Fruit fly (Drosophila melanogaster) whole organism, embryonic: Measurements from ENCODE around the gene APC4.
A peak's percentile ranks its signal among the peaks of the same experiment; 100 is the strongest.

Experiments
- Adf1 ChIP-seq: fragments of 200-800 bp; sonication (Bioruptor generic); IDR thresholded peaks from 2 replicates; pipeline ENCODE4 v1.3.6; 2022; ENCODE audit warnings: missing biosample characterization, missing genetic modification characterization
- Antp ChIP-seq: fragments of 200-800 bp; sonication (Bioruptor generic); optimal IDR thresholded peaks from 3 replicates; lab custom pipeline; 2016; ENCODE audit warnings: missing biosample characterization, missing genetic modification characterization
- CG10543 ChIP-seq: fragments of 200-800 bp; sonication (Bioruptor generic); optimal IDR thresholded peaks from 3 replicates; lab custom pipeline; 2017; ENCODE audit warnings: missing biosample characterization, mild to moderate bottlenecking, missing genetic modification characterization, moderate library complexity
- CG11560 ChIP-seq: fragments of 200-800 bp; sonication (Bioruptor generic); IDR thresholded peaks from 3 replicates; pipeline ENCODE4 v1.3.6; 2022; ENCODE audit warnings: missing biosample characterization, missing genetic modification characterization
- CG1233 ChIP-seq: fragments of 200-800 bp; sonication (Bioruptor generic); optimal IDR thresholded peaks from 4 replicates; lab custom pipeline; 2018; ENCODE audit warnings: missing biosample characterization, mild to moderate bottlenecking, missing genetic modification characterization
- CG12391 ChIP-seq: fragments of 200-800 bp; sonication (Bioruptor generic); optimal IDR thresholded peaks from 3 replicates; lab custom pipeline; 2018; ENCODE audit warnings: missing biosample characterization, mild to moderate bottlenecking, missing genetic modification characterization, moderate library complexity
- CG12942 ChIP-seq: fragments of 200-800 bp; sonication (Bioruptor generic); optimal IDR thresholded peaks from 3 replicates; lab custom pipeline; 2016; ENCODE audit warnings: missing biosample characterization, missing genetic modification characterization
- CG13624 ChIP-seq: fragments of 200-800 bp; sonication (Bioruptor generic); optimal IDR thresholded peaks from 2 replicates; lab custom pipeline; 2016; ENCODE audit warnings: missing biosample characterization, missing genetic modification characterization
- CG14965 ChIP-seq: fragments of 200-800 bp; sonication (Bioruptor generic); optimal IDR thresholded peaks from 2 replicates; lab custom pipeline; 2016; ENCODE audit warnings: missing biosample characterization, missing genetic modification characterization, borderline replicate concordance
- CG1647 ChIP-seq: fragments of 200-800 bp; sonication (Bioruptor generic); optimal IDR thresholded peaks from 3 replicates; lab custom pipeline; 2016; ENCODE audit warnings: missing biosample characterization, missing genetic modification characterization
- CG17361 ChIP-seq: fragments of 200-800 bp; sonication (Bioruptor generic); IDR thresholded peaks from 3 replicates; pipeline ENCODE4 v1.3.6; 2022; ENCODE audit warnings: missing biosample characterization, missing genetic modification characterization
- CG2120 ChIP-seq: fragments of 200-800 bp; sonication (Bioruptor generic); optimal IDR thresholded peaks from 3 replicates; lab custom pipeline; 2016; ENCODE audit warnings: missing biosample characterization, missing genetic modification characterization
- CG2129 ChIP-seq: fragments of 200-800 bp; sonication (Bioruptor generic); IDR thresholded peaks from 2 replicates; pipeline ENCODE4 v1.3.6; 2022; ENCODE audit warnings: missing biosample characterization, missing genetic modification characterization; ENCODE audit not compliant: partially characterized antibody
- CG2875 ChIP-seq: fragments of 200-800 bp; sonication (Bioruptor generic); optimal IDR thresholded peaks from 2 replicates; lab custom pipeline; 2017; ENCODE audit warnings: missing biosample characterization, mild to moderate bottlenecking, missing genetic modification characterization, missing genetic modification reagents
- CG31224 ChIP-seq: fragments of 200-800 bp; sonication (Bioruptor generic); IDR thresholded peaks from 2 replicates; pipeline ENCODE4 v1.3.6; 2022; ENCODE audit warnings: missing biosample characterization, missing genetic modification characterization
- CG31388 ChIP-seq: fragments of 200-800 bp; sonication (Bioruptor generic); optimal IDR thresholded peaks from 2 replicates; lab custom pipeline; 2016; ENCODE audit warnings: missing biosample characterization, missing genetic modification characterization
- CG31441 ChIP-seq: fragments of 200-800 bp; sonication (Bioruptor generic); IDR thresholded peaks from 2 replicates; pipeline ENCODE4 v1.3.6; 2022; ENCODE audit warnings: missing biosample characterization, missing genetic modification characterization
- CG42726 ChIP-seq: fragments of 200-800 bp; sonication (Bioruptor generic); IDR thresholded peaks from 2 replicates; pipeline ENCODE4 v1.3.6; 2022; ENCODE audit warnings: missing biosample characterization, missing genetic modification characterization; ENCODE audit not compliant: partially characterized antibody
- CG4424 ChIP-seq: fragments of 200-800 bp; sonication (Bioruptor generic); optimal IDR thresholded peaks from 3 replicates; lab custom pipeline; 2016; ENCODE audit warnings: missing biosample characterization, missing genetic modification characterization
- CG6254 ChIP-seq: fragments of 200-800 bp; sonication (Bioruptor generic); optimal IDR thresholded peaks from 3 replicates; lab custom pipeline; 2017; ENCODE audit warnings: mild to moderate bottlenecking, missing biosample characterization, missing genetic modification reagents, missing genetic modification characterization
- CG7786 ChIP-seq: fragments of 200-800 bp; sonication (Bioruptor generic); optimal IDR thresholded peaks from 2 replicates; lab custom pipeline; 2016; ENCODE audit warnings: missing biosample characterization, missing genetic modification characterization
- Dip2 ChIP-seq: fragments of 200-800 bp; sonication (Bioruptor generic); IDR thresholded peaks from 2 replicates; pipeline ENCODE4 v1.3.6; 2022; ENCODE audit warnings: missing biosample characterization, missing genetic modification characterization
- Dip3 ChIP-seq: fragments of 200-800 bp; sonication (Bioruptor generic); optimal IDR thresholded peaks from 3 replicates; lab custom pipeline; 2016; ENCODE audit warnings: missing biosample characterization, missing genetic modification characterization
- Elba2 ChIP-seq: fragments of 200-800 bp; sonication (Bioruptor generic); optimal IDR thresholded peaks from 3 replicates; lab custom pipeline; 2016; ENCODE audit warnings: missing biosample characterization, missing genetic modification characterization
- Ets97D ChIP-seq: fragments of 200-800 bp; sonication (Bioruptor generic); optimal IDR thresholded peaks from 3 replicates; lab custom pipeline; 2016; ENCODE audit warnings: missing biosample characterization, missing genetic modification characterization
- Mad ChIP-seq: fragments of 200-800 bp; sonication (Bioruptor generic); optimal IDR thresholded peaks from 2 replicates; lab custom pipeline; 2016; ENCODE audit warnings: missing biosample characterization, missing genetic modification characterization
- Med ChIP-seq: fragments of 200-800 bp; sonication (Bioruptor generic); peaks from one replicate; lab custom pipeline; 2016; ENCODE audit warnings: missing biosample characterization, missing genetic modification characterization, mild to moderate bottlenecking, inconsistent platforms, moderate library complexity
- Neu2 ChIP-seq: fragments of 200-800 bp; sonication (Bioruptor generic); optimal IDR thresholded peaks from 3 replicates; lab custom pipeline; 2016; ENCODE audit warnings: missing biosample characterization, missing genetic modification characterization, borderline replicate concordance
- Oli ChIP-seq: fragments of 200-800 bp; sonication (Bioruptor generic); optimal IDR thresholded peaks from 2 replicates; lab custom pipeline; 2018; ENCODE audit warnings: missing biosample characterization, mild to moderate bottlenecking, missing genetic modification characterization, moderate library complexity
- Scr ChIP-seq: fragments of 200-800 bp; sonication (Bioruptor generic); IDR thresholded peaks from 2 replicates; pipeline ENCODE4 v1.3.6; 2022; ENCODE audit warnings: missing biosample characterization, missing genetic modification characterization; ENCODE audit not compliant: partially characterized antibody
- Sox102F ChIP-seq: fragments of 200-800 bp; sonication (Bioruptor generic); optimal IDR thresholded peaks from 2 replicates; lab custom pipeline; 2018; ENCODE audit warnings: missing biosample characterization, mild to moderate bottlenecking, missing genetic modification characterization, moderate library complexity
- Ssrp ChIP-seq: fragments of 200-800 bp; sonication (Bioruptor generic); optimal IDR thresholded peaks from 2 replicates; lab custom pipeline; 2018; ENCODE audit warnings: missing biosample characterization, mild to moderate bottlenecking, missing genetic modification characterization, moderate library complexity
- Usf ChIP-seq: fragments of 200-800 bp; sonication (Bioruptor generic); optimal IDR thresholded peaks from 2 replicates; lab custom pipeline; 2017; ENCODE audit warnings: missing genotype, missing biosample characterization, missing genetic modification characterization
- caup ChIP-seq: fragments of 200-800 bp; sonication (Bioruptor generic); optimal IDR thresholded peaks from 3 replicates; lab custom pipeline; 2017; ENCODE audit warnings: missing biosample characterization, mild to moderate bottlenecking, missing genetic modification characterization, moderate library complexity; ENCODE audit not compliant: severe bottlenecking
- cg ChIP-seq: fragments of 200-800 bp; sonication (Bioruptor generic); optimal IDR thresholded peaks from 3 replicates; lab custom pipeline; 2019; ENCODE audit warnings: missing biosample characterization, mild to moderate bottlenecking, missing genetic modification characterization, moderate library complexity
- chm ChIP-seq: fragments of 200-800 bp; sonication (Bioruptor generic); IDR thresholded peaks from 2 replicates; pipeline ENCODE4 v1.3.6; 2022; ENCODE audit warnings: missing biosample characterization, missing genetic modification characterization
- crol ChIP-seq: fragments of 200-800 bp; sonication (Bioruptor generic); IDR thresholded peaks from 2 replicates; pipeline ENCODE4 v1.3.6; 2022; ENCODE audit warnings: missing biosample characterization, missing genetic modification characterization
- dimm ChIP-seq: fragments of 200-800 bp; sonication (Bioruptor generic); IDR thresholded peaks from 2 replicates; pipeline ENCODE4 v1.3.6; 2022; ENCODE audit warnings: missing biosample characterization, missing genetic modification characterization
- dm ChIP-seq: fragments of 200-800 bp; sonication (Bioruptor generic); optimal IDR thresholded peaks from 3 replicates; lab custom pipeline; 2016; ENCODE audit warnings: missing biosample characterization, missing genetic modification characterization
- exex ChIP-seq: fragments of 200-800 bp; sonication (Bioruptor generic); optimal IDR thresholded peaks from 4 replicates; lab custom pipeline; 2018; ENCODE audit warnings: missing biosample characterization, mild to moderate bottlenecking, missing genetic modification characterization, moderate library complexity
- gcm2 ChIP-seq: fragments of 200-800 bp; sonication (Bioruptor generic); optimal IDR thresholded peaks from 2 replicates; lab custom pipeline; 2016; ENCODE audit warnings: missing biosample characterization, missing genetic modification characterization
- grn ChIP-seq: fragments of 200-800 bp; sonication (Bioruptor generic); optimal IDR thresholded peaks from 3 replicates; lab custom pipeline; 2017; ENCODE audit warnings: missing biosample characterization, missing genetic modification characterization
- her ChIP-seq: fragments of 200-800 bp; sonication (Bioruptor generic); optimal IDR thresholded peaks from 2 replicates; lab custom pipeline; 2016; ENCODE audit warnings: missing biosample characterization, missing genetic modification characterization
- org-1 ChIP-seq: fragments of 200-800 bp; sonication (Bioruptor generic); optimal IDR thresholded peaks from 2 replicates; lab custom pipeline; 2017; ENCODE audit warnings: missing biosample characterization, missing genetic modification characterization
- pan ChIP-seq, 4 experiments: fragments of >200 bp in 3 of 4; fragments of 200-800 bp in 1 of 4; sonication (Bioruptor generic) in 1 of 4; optimal IDR thresholded peaks in 3 of 4; IDR thresholded peaks in 1 of 4; 2 replicates each; pipeline versions ENCODE4 v1.3.6 to Lab custom; 2017 to 2022; ENCODE audit warnings: missing biosample characterization in 2 of 4, missing genetic modification characterization in 2 of 4, mixed read lengths in 1 of 4
- pho ChIP-seq: fragments of 200-800 bp; sonication (Bioruptor generic); optimal IDR thresholded peaks from 2 replicates; lab custom pipeline; 2016; ENCODE audit warnings: missing biosample characterization, missing genetic modification characterization
- phol ChIP-seq: fragments of 200-800 bp; sonication (Bioruptor generic); optimal IDR thresholded peaks from 3 replicates; lab custom pipeline; 2018; ENCODE audit warnings: missing biosample characterization, mild to moderate bottlenecking, missing genetic modification characterization, moderate library complexity
- pum ChIP-seq: fragments of 200-800 bp; sonication (Bioruptor generic); optimal IDR thresholded peaks from 2 replicates; lab custom pipeline; 2016; ENCODE audit warnings: missing biosample characterization, missing genetic modification characterization
- slp2 ChIP-seq: fragments of 200-800 bp; sonication (Bioruptor generic); optimal IDR thresholded peaks from 2 replicates; lab custom pipeline; 2016; ENCODE audit warnings: missing biosample characterization, missing genetic modification characterization
- twi ChIP-seq: fragments of 200-800 bp; optimal IDR thresholded peaks from 2 replicates; lab custom pipeline; 2019; ENCODE audit warnings: missing biosample characterization, mild to moderate bottlenecking, missing genetic modification characterization, moderate library complexity

Gene APC4

DNA sequence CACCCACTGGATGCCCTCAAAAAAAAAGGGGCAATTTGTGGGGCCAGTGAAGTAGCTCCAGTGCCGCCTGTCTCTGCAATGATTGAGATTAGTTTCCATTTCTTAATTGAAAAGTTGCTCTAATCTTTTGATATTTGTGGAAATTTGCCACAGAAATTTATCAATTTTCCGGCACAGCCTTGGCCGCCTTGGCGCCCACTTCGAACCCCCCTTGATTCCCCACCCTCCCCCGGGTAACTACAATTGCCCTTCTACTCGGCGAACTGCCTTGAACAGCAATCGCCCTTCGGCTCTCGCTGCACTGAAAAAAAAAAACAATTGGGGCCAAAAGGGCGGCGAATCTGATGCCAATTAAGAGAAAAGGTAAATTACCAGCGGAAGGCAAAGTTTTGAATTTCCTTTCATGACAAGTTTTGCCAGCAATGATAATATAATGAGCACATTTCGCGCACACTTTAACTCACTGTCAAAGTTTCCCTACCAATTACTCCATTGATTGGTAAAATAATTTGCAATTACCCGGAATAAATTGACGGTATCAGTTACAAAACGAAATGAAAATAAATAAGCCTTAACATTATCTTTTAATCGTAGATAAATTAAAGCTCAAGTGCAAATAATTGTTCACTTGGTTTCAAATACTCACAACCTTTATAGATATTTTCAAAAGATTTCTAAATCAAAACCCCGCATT lies 37.1 kb downstream of the APC4 start (continued):
- no peak for TF ChIP-seq Mad (GFP tag; lab: Kevin White, UChicago)
- peak; percentile 26 for TF ChIP-seq org-1 (GFP tag; lab: Kevin White, UChicago)
- TF ChIP-seq slp2 (GFP tag; lab: Kevin White, UChicago), result peak; percentile 30
- peak; percentile 63 for TF ChIP-seq Med
- no peak for TF ChIP-seq Antp (GFP tag; lab: Kevin White, UChicago)
- TF ChIP-seq CG12391 (tag; lab: Kevin White, UChicago), result peak; percentile 28
- no peak for TF ChIP-seq pho (GFP tag; lab: Kevin White, UChicago)
- no peak for TF ChIP-seq CG11560 (tag; lab: Robert Waterston, UW)
- TF ChIP-seq cg (GFP tag; lab: Kevin White, UChicago), result no peak
- TF ChIP-seq her (GFP tag; lab: Kevin White, UChicago), result no peak
- no peak for TF ChIP-seq Dip2 (GFP tag; lab: Robert Waterston, UW)
- peak; percentile 35; the same call in 1 of the 2 replicates for TF ChIP-seq CG31441 (GFP tag; lab: Robert Waterston, UW)
- TF ChIP-seq Ets97D (GFP tag; lab: Kevin White, UChicago), result no peak
- TF ChIP-seq CG14965, result no peak
- TF ChIP-seq CG7786 (GFP tag; lab: Kevin White, UChicago), result no peak
- TF ChIP-seq chm (GFP tag; lab: Robert Waterston, UW), result no peak
- peak; percentile 29 for TF ChIP-seq Ssrp (tag; lab: Kevin White, UChicago)
- no peak for TF ChIP-seq gcm2
- peak; percentile 10 for TF ChIP-seq pum (GFP tag; lab: Kevin White, UChicago)
- TF ChIP-seq CG10543 (GFP tag; lab: Kevin White, UChicago), result no peak
- no peak for TF ChIP-seq exex
- peak; percentile 49; the same call in 2 of the 3 replicates for TF ChIP-seq CG17361 (GFP tag; lab: Robert Waterston, UW)
- TF ChIP-seq Elba2 (GFP tag; lab: Kevin White, UChicago), result no peak
- TF ChIP-seq grn (GFP tag; lab: Kevin White, UChicago), result no peak
- peak; percentile 31 for TF ChIP-seq Oli
- no peak for TF ChIP-seq CG12942 (GFP tag; lab: Kevin White, UChicago)
- TF ChIP-seq Adf1 (GFP tag; lab: Robert Waterston, UW), result no peak
- TF ChIP-seq CG2120 (GFP tag; lab: Kevin White, UChicago), result peak; percentile 30
- TF ChIP-seq CG1233, result peak; percentile 12
- TF ChIP-seq CG2875 (GFP tag; lab: Kevin White, UChicago), result peak; percentile 4
- peak; percentile 73 for TF ChIP-seq crol (GFP tag; lab: Robert Waterston, UW)
- no peak for TF ChIP-seq Sox102F
- TF ChIP-seq dm, result no peak
- TF ChIP-seq dimm, result no peak
- no peak for TF ChIP-seq CG2129 (GFP tag; lab: Robert Waterston, UW)
- TF ChIP-seq CG13624 (GFP tag; lab: Kevin White, UChicago), result no peak
- no peak for TF ChIP-seq twi (tag; lab: Kevin White, UChicago)
- TF ChIP-seq CG6254 (GFP tag; lab: Kevin White, UChicago), result no peak
- TF ChIP-seq CG42726 (GFP tag; lab: Robert Waterston, UW), result no peak
- no peak for TF ChIP-seq CG31388 (GFP tag; lab: Kevin White, UChicago)
- TF ChIP-seq pan (optimal IDR thresholded peaks at IDR 0.05; lab: Kevin White, UChicago), result no peak
- no peak for TF ChIP-seq pan (GFP tag; optimal IDR thresholded peaks at IDR 0.05 in 1 of 2, IDR thresholded peaks at IDR 0.05 in 1 of 2)
- peak; percentile 44 for TF ChIP-seq CG4424 (GFP tag; lab: Kevin White, UChicago)
- peak; percentile 46 for TF ChIP-seq phol
- no peak for TF ChIP-seq CG1647 (GFP tag; lab: Kevin White, UChicago)
- no peak for TF ChIP-seq CG31224 (GFP tag; lab: Robert Waterston, UW)
- TF ChIP-seq Scr (GFP tag; lab: Robert Waterston, UW), result no peak
- TF ChIP-seq Usf (GFP tag; lab: Kevin White, UChicago), result no peak
- no peak for TF ChIP-seq Neu2 (GFP tag; lab: Kevin White, UChicago)
- no peak for TF ChIP-seq Dip3 (GFP tag; lab: Kevin White, UChicago)
- peak; percentile 16 for TF ChIP-seq caup (GFP tag; lab: Kevin White, UChicago)
